Worm (Caenorhabditis elegans) whole organism, L1 larva: ENCODE measurements around the gene srx-116.
A peak's percentile ranks its signal among the peaks of the same experiment; 100 is the strongest.

ENCODE experiments used
- C04F5.9 ChIP-seq: sonication (generic microtip); optimal IDR thresholded peaks from 2 replicates; lab custom pipeline; 2016; ENCODE audit warnings: missing genetic modification characterization, missing compliant biosample characterization
- C16A3.4 ChIP-seq: fragments of 150-350 bp; optimal IDR thresholded peaks from 2 replicates; lab custom pipeline; 2014; ENCODE audit warnings: missing biosample characterization, missing genetic modification characterization
- C34B4.2 ChIP-seq: sonication (generic microtip); optimal IDR thresholded peaks from 2 replicates; lab custom pipeline; 2017; ENCODE audit warnings: mild to moderate bottlenecking, missing genetic modification characterization, missing compliant biosample characterization
- aha-1 ChIP-seq: fragments of 150-350 bp; optimal IDR thresholded peaks from 2 replicates; lab custom pipeline; 2014; ENCODE audit warnings: missing biosample characterization, missing genetic modification characterization
- alr-1 ChIP-seq: fragments of 200-800 bp; sonication (Bioruptor generic); optimal IDR thresholded peaks from 2 replicates; lab custom pipeline; 2018; ENCODE audit warnings: borderline replicate concordance, mild to moderate bottlenecking, missing genetic modification characterization, missing compliant biosample characterization
- aly-2 ChIP-seq: fragments of 150-350 bp; optimal IDR thresholded peaks from 2 replicates; lab custom pipeline; 2014; ENCODE audit warnings: missing biosample characterization, missing genetic modification characterization
- blmp-1 ChIP-seq: fragments of 150-350 bp; optimal IDR thresholded peaks from 2 replicates; lab custom pipeline; 2014; ENCODE audit warnings: missing biosample characterization, missing genetic modification characterization
- ceh-8 ChIP-seq: fragments of 200-800 bp; sonication (Bioruptor generic); optimal IDR thresholded peaks from 2 replicates; lab custom pipeline; 2018; ENCODE audit warnings: mild to moderate bottlenecking, missing genetic modification characterization, moderate library complexity, missing compliant biosample characterization
- ceh-90 ChIP-seq: sonication (generic microtip); optimal IDR thresholded peaks from 2 replicates; lab custom pipeline; 2016; ENCODE audit warnings: missing genetic modification characterization, missing compliant biosample characterization
- ces-1 ChIP-seq: fragments of 150-350 bp; optimal IDR thresholded peaks from 2 replicates; lab custom pipeline; 2014; ENCODE audit warnings: missing biosample characterization, missing genetic modification reagents, missing genetic modification characterization
- efl-1 ChIP-seq, 4 experiments: fragments of 150-350 bp; optimal IDR thresholded peaks in 3 of 4; peaks in 1 of 4; 1 replicate in 1 of 4; 2 replicates in 3 of 4; lab custom pipeline; 2014; ENCODE audit warnings: missing biosample characterization in 2 of 4, missing genetic modification characterization in 2 of 4, missing genetic modification reagents in 2 of 4
- egl-13 ChIP-seq: sonication (generic microtip); optimal IDR thresholded peaks from 2 replicates; lab custom pipeline; 2016; ENCODE audit warnings: missing genotype, missing genetic modification reagents, missing genetic modification characterization, missing compliant biosample characterization
- ets-5 ChIP-seq: fragments of 200-800 bp; sonication (Bioruptor generic); IDR thresholded peaks from 2 replicates; pipeline ENCODE4 v1.3.6; 2022; ENCODE audit warnings: missing genetic modification characterization, missing compliant biosample characterization
- fkh-10 ChIP-seq: sonication (generic microtip); optimal IDR thresholded peaks from 2 replicates; lab custom pipeline; 2017; ENCODE audit warnings: missing biosample characterization, missing genetic modification reagents, missing genetic modification characterization
- fkh-4 ChIP-seq: sonication (generic microtip); optimal IDR thresholded peaks from 2 replicates; lab custom pipeline; 2016; ENCODE audit warnings: missing compliant biosample characterization, missing genetic modification characterization, borderline replicate concordance
- fos-1 ChIP-seq: fragments of 150-350 bp; optimal IDR thresholded peaks from 2 replicates; lab custom pipeline; 2014; ENCODE audit warnings: missing biosample characterization, missing genetic modification characterization
- grh-1 ChIP-seq: fragments of 200-800 bp; sonication (Bioruptor generic); IDR thresholded peaks from 2 replicates; pipeline ENCODE4 v1.3.6; 2022; ENCODE audit warnings: missing genetic modification reagents, missing genetic modification characterization, missing compliant biosample characterization
- hlh-4 ChIP-seq: sonication (generic microtip); optimal IDR thresholded peaks from 2 replicates; lab custom pipeline; 2016; ENCODE audit warnings: mild to moderate bottlenecking, missing genetic modification characterization, missing compliant biosample characterization
- irx-1 ChIP-seq: sonication (generic microtip); optimal IDR thresholded peaks from 2 replicates; lab custom pipeline; 2016; ENCODE audit warnings: missing genetic modification characterization, missing compliant biosample characterization
- isw-1 ChIP-seq: fragments of 200-800 bp; sonication (Bioruptor generic); IDR thresholded peaks from 2 replicates; pipeline ENCODE4 v1.3.6; 2022; ENCODE audit warnings: missing genetic modification characterization, missing compliant biosample characterization
- lin-14 ChIP-seq: fragments of 200-800 bp; sonication (Bioruptor generic); optimal IDR thresholded peaks from 2 replicates; lab custom pipeline; 2018; ENCODE audit warnings: mild to moderate bottlenecking, missing genetic modification characterization, moderate library complexity, missing compliant biosample characterization
- lin-15B ChIP-seq: fragments of 150-350 bp; sonication (generic microtip); optimal IDR thresholded peaks from 3 replicates; lab custom pipeline; 2014; ENCODE audit warnings: missing biosample characterization, missing genetic modification characterization
- lir-3 ChIP-seq: sonication (generic microtip); optimal IDR thresholded peaks from 2 replicates; lab custom pipeline; 2016; ENCODE audit warnings: mild to moderate bottlenecking, missing genetic modification characterization, moderate library complexity, missing compliant biosample characterization; ENCODE audit not compliant: poor library complexity
- mab-9 ChIP-seq: fragments of 200-800 bp; sonication (Bioruptor generic); IDR thresholded peaks from 2 replicates; pipeline ENCODE4 v1.3.6; 2022; ENCODE audit warnings: missing genetic modification reagents, missing genetic modification characterization, missing compliant biosample characterization
- mdl-1 ChIP-seq, 2 experiments: fragments of 150-350 bp; optimal IDR thresholded peaks; 2 replicates each; lab custom pipeline; 2014 to 2017; ENCODE audit warnings: missing biosample characterization in 2 of 2, missing genetic modification characterization in 2 of 2, inconsistent platforms in 1 of 2
- mef-2 ChIP-seq: fragments of 150-350 bp; optimal IDR thresholded peaks from 2 replicates; lab custom pipeline; 2014; ENCODE audit warnings: missing biosample characterization, missing genetic modification characterization
- nhr-19 ChIP-seq: fragments of 200-800 bp; sonication (Bioruptor generic); conservative IDR thresholded peaks from 2 replicates; pipeline ENCODE4 v1.3.6; 2022; ENCODE audit warnings: missing genetic modification characterization, missing compliant biosample characterization
- nhr-20 ChIP-seq: sonication (generic microtip); optimal IDR thresholded peaks from 2 replicates; lab custom pipeline; 2016; ENCODE audit warnings: mild to moderate bottlenecking, missing genetic modification characterization, missing compliant biosample characterization
- nhr-237 ChIP-seq: fragments of 150-350 bp; optimal IDR thresholded peaks from 2 replicates; lab custom pipeline; 2014; ENCODE audit warnings: missing biosample characterization, missing genetic modification characterization
- nhr-47 ChIP-seq: sonication (generic microtip); optimal IDR thresholded peaks from 2 replicates; lab custom pipeline; 2016; ENCODE audit warnings: mild to moderate bottlenecking, missing genetic modification characterization, moderate library complexity, missing compliant biosample characterization
- nhr-76 ChIP-seq: sonication (generic microtip); optimal IDR thresholded peaks from 2 replicates; lab custom pipeline; 2017; ENCODE audit warnings: missing biosample characterization, missing genetic modification characterization
- nhr-84 ChIP-seq: sonication (generic microtip); optimal IDR thresholded peaks from 2 replicates; lab custom pipeline; 2017; ENCODE audit warnings: missing biosample characterization, missing genetic modification characterization
- nhr-85 ChIP-seq: sonication (generic microtip); peaks from one replicate; lab custom pipeline; 2016; ENCODE audit warnings: missing genetic modification characterization, inconsistent platforms, missing compliant biosample characterization
- snpc-4 ChIP-seq: fragments of 150-350 bp; optimal IDR thresholded peaks from 2 replicates; lab custom pipeline; 2014; ENCODE audit warnings: missing biosample characterization, missing genetic modification characterization
- snu-23 ChIP-seq: sonication (generic microtip); optimal IDR thresholded peaks from 2 replicates; lab custom pipeline; 2016; ENCODE audit warnings: missing genetic modification characterization, missing compliant biosample characterization
- unc-130 ChIP-seq: fragments of 150-350 bp; optimal IDR thresholded peaks from 2 replicates; lab custom pipeline; 2017; ENCODE audit warnings: missing biosample characterization, missing genetic modification characterization, inconsistent platforms
- unc-30 ChIP-seq: sonication (generic microtip); optimal IDR thresholded peaks from 2 replicates; lab custom pipeline; 2017; ENCODE audit warnings: missing biosample characterization, missing genetic modification characterization
- unc-98 ChIP-seq: fragments of 200-800 bp; sonication (Bioruptor generic); IDR thresholded peaks from 2 replicates; pipeline ENCODE4 v1.3.6; 2022; ENCODE audit warnings: missing genetic modification characterization, missing compliant biosample characterization
- vab-15 ChIP-seq: sonication (generic microtip); optimal IDR thresholded peaks from 2 replicates; lab custom pipeline; 2017; ENCODE audit warnings: missing genotype, mild to moderate bottlenecking, missing genetic modification characterization, missing compliant biosample characterization
- ztf-11 ChIP-seq, 2 experiments: sonication (generic microtip); optimal IDR thresholded peaks; 2 replicates each; lab custom pipeline; 2016 to 2017; ENCODE audit warnings: missing genetic modification characterization in 2 of 2, missing biosample characterization in 1 of 2, missing compliant biosample characterization in 1 of 2

Gene srx-116

DNA sequence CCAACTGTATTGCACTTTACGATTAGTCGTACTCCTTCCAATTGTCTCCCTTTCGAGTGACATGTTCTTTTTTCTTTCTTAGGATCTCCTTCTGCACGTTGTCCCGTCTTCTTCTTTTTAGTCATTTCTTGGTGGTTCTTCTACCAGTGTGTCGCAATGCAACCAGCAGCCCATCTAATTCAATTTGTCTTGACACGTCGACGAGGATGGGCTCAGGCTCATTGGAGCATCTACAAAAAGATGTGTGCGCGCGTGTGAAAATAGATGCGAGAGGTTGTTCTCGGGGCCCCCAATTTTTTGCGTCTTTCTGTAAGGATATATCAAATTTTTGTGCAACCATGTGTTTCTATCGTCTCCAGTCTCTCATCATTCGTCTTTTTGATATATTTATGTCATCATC is 30.9 kb downstream of the srx-116 start:
- TF ChIP-seq alr-1 (tag; lab: Kevin White, UChicago) (no peak), nhr-76 (tag; lab: Kevin White, UChicago) (no peak), lin-14 (GFP tag; lab: Kevin White, UChicago) (peak; percentile 73), nhr-19 (no peak), ztf-11 (tag; optimal IDR thresholded peaks at IDR 0.05; lab: Kevin White, UChicago) (no peak), ces-1 (peak; percentile 42)

DNA sequence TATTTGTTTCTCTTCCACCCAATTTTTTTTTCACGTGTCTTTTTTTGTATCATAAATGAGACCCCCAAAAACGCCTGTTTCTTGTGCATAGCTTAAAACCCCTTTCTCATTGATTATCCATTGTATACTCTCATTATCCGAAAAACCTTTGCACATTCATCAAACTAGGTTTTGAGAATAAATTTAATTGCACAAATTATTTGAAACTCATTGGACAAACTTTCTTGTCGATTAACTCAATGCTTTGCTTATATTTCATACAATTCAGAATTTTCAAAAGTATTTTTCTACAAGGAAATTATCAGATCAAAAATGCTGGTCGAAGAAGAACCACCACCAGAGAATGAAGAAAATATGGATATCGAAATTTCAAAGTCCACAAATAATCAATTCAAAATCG is 33.4 kb downstream of the srx-116 start, which contains the start of gene R11D1.1:
TSS of gene R11D1.1 (plus strand) at position 301 of the 400 bp plus-strand sequence.
- TF ChIP-seq unc-98, result no peak
- no peak for TF ChIP-seq nhr-84
- TF ChIP-seq nhr-237 (tag; lab: Kevin White, UChicago), result no peak
- no peak for TF ChIP-seq grh-1 (GFP tag; lab: Robert Waterston, UW)
- TF ChIP-seq mdl-1 (tag; optimal IDR thresholded peaks at IDR 0.05; lab: Kevin White, UChicago), result no peak
- no peak for TF ChIP-seq fkh-10 (GFP tag; lab: Kevin White, UChicago)
- no peak for TF ChIP-seq ceh-90 (tag; lab: Kevin White, UChicago)
- TF ChIP-seq nhr-47 (tag; lab: Kevin White, UChicago), result no peak
- no peak for TF ChIP-seq hlh-4 (tag; lab: Kevin White, UChicago)
- TF ChIP-seq nhr-85 (tag; lab: Kevin White, UChicago), result no peak
- no peak for TF ChIP-seq aha-1 (tag; lab: Kevin White, UChicago)
- TF ChIP-seq ztf-11 (tag; optimal IDR thresholded peaks at IDR 0.05; lab: Kevin White, UChicago), result no peak
- no peak for TF ChIP-seq C04F5.9 (tag; lab: Kevin White, UChicago)
- TF ChIP-seq nhr-20 (tag; lab: Kevin White, UChicago), result no peak
- TF ChIP-seq egl-13 (tag; lab: Kevin White, UChicago), result no peak
- TF ChIP-seq lir-3, result no peak
- no peak for TF ChIP-seq fkh-4 (tag; lab: Kevin White, UChicago)
- TF ChIP-seq blmp-1, result no peak
- no peak for TF ChIP-seq irx-1 (tag; lab: Kevin White, UChicago)

DNA sequence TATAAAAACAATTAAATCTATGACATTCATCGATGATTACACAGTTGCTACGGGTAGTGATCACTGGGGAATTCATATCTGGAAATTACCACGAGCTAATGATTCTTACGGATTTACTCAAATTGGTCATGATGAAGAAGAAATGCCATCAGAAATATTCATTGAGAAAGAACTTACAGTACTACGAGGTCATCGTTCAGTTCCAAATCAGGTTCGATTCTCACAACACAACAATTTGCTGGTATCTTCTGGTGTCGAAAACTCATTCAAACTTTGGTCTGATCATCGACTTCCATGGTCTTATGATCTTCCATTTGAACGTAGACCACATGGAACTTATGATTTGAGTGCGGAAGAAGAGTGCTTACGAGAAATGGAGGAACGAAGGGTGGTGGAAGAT is 35.8 kb downstream of the srx-116 start:
- no peak for TF ChIP-seq nhr-20 (tag; lab: Kevin White, UChicago)
- TF ChIP-seq ets-5, result no peak
- no peak for TF ChIP-seq vab-15
- no peak for TF ChIP-seq C16A3.4 (tag; lab: Kevin White, UChicago)
- no peak for TF ChIP-seq lin-14 (GFP tag; lab: Kevin White, UChicago)
- no peak for TF ChIP-seq lir-3
- no peak for TF ChIP-seq efl-1 (optimal IDR thresholded peaks at IDR 0.05; lab: Kevin White, UChicago)
- peak in 1 of 2 experiments; percentile 65 for TF ChIP-seq efl-1 (GFP tag; optimal IDR thresholded peaks at IDR 0.05 in 1 of 2; lab: Kevin White, UChicago)
- TF ChIP-seq, all 84 proteins: peak for 1

DNA sequence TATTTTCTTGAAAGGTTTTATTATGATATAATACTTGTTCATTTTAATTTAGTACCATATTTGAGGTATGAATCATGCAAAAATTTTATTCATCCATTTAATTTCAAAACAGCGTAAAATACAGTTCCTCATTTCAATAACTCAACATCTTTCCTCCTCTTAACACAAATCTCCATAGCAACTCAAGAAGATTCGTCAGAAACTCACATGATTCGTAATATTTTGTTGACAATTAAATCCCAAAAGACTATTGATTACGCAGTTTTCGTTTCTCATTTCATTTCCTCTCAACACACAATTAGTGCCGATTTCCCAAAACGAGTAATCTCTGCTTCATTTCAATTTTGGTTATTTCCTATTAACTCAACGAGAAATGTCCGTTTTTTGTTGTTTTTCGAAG is 37.6 kb downstream of the srx-116 start, which contains the start of gene R11D1.2:
TSS of gene R11D1.2 (plus strand) at position 301 of the 400 bp plus-strand sequence.
- peak; percentile 1 for TF ChIP-seq ceh-8
- no peak for TF ChIP-seq efl-1 (optimal IDR thresholded peaks at IDR 0.05; lab: Kevin White, UChicago)
- peak in 1 of 2 experiments; percentile 77 for TF ChIP-seq efl-1 (GFP tag; optimal IDR thresholded peaks at IDR 0.05 in 1 of 2; lab: Kevin White, UChicago)
- TF ChIP-seq nhr-19, result no peak

DNA sequence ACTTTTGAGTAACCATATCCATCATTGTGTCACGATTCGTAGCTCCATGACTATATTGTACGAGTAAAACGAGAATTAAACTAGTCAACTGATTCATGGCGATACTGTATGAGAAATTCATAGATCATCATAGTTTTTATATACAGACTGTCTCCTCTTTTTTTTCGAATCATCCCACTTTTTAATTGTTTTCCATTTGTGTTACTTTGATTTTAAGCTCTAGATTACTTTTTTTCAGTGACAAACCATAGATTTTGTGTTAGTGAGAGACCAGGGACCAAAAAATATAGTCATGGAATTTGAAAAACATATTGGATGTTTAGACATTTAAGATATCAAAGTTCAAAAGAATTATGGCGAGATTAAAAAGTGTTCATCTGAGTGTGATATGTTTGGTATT is 41.3 kb downstream of the srx-116 start, which contains the start of gene R11D1.3:
TSS of gene R11D1.3 (minus strand) at position 101 of the 400 bp plus-strand sequence.
- TF ChIP-seq C34B4.2 (tag; lab: Kevin White, UChicago), result no peak
- TF ChIP-seq aly-2, result no peak
- no peak for TF ChIP-seq unc-130 (tag; lab: Kevin White, UChicago)
- TF ChIP-seq nhr-237 (tag; lab: Kevin White, UChicago), result no peak
- no peak for TF ChIP-seq nhr-19
- TF ChIP-seq lin-15B (tag; lab: Kevin White, UChicago), result no peak
- TF ChIP-seq blmp-1, result no peak
- TF ChIP-seq mab-9 (GFP tag; lab: Robert Waterston, UW), result no peak
- TF ChIP-seq isw-1 (GFP tag; lab: Robert Waterston, UW), result no peak
- TF ChIP-seq irx-1 (tag; lab: Kevin White, UChicago), result no peak
- no peak for TF ChIP-seq snu-23
- no peak for TF ChIP-seq C16A3.4 (tag; lab: Kevin White, UChicago)
- TF ChIP-seq unc-30 (tag; lab: Kevin White, UChicago), result no peak
- no peak for TF ChIP-seq mef-2 (tag; lab: Kevin White, UChicago)
- no peak for TF ChIP-seq fos-1 (tag; lab: Kevin White, UChicago)
- TF ChIP-seq snpc-4 (tag; lab: Kevin White, UChicago), result no peak
